Fruit fly (Drosophila melanogaster): ENCODE data around the gene CG32762.

CG32762 gene

dm6 chrX:5515903-5516658 is 15.1 kb upstream of the CG32762 start, which contains the start of gene CG12730:
Gene CG12730 (plus strand): TSS chrX:5516608.
- TF ChIP-seq Myc (optimal IDR thresholded peaks at IDR 0.05) (no peak), ey (GFP tag; optimal IDR thresholded peaks at IDR 0.05) (peak; percentile 29), GATAd (GFP tag; optimal IDR thresholded peaks at IDR 0.05) (no peak), usp (GFP tag; optimal IDR thresholded peaks at IDR 0.05) (no peak), Hr78 (GFP tag; optimal IDR thresholded peaks at IDR 0.05) (no peak), psq (GFP tag; optimal IDR thresholded peaks at IDR 0.05) (no peak), dsf (GFP tag; optimal IDR thresholded peaks at IDR 0.05; ENCODE audit: borderline replicate concordance) (no peak), Dif (GFP tag; optimal IDR thresholded peaks at IDR 0.05; ENCODE audit: partially characterized antibody) (no peak), Abd-B (GFP tag; optimal IDR thresholded peaks at IDR 0.05) (no peak), CG32264 (GFP tag; optimal IDR thresholded peaks at IDR 0.05) (no peak), dmrt93B (GFP tag; optimal IDR thresholded peaks at IDR 0.05) (no peak), foxo (GFP tag; optimal IDR thresholded peaks at IDR 0.05) (peak in 1 of 2 experiments; percentile 36), woc (GFP tag; optimal IDR thresholded peaks at IDR 0.05) (no peak), Vsx2 (GFP tag; optimal IDR thresholded peaks at IDR 0.05; ENCODE audit: partially characterized antibody) (no peak)

- TF ChIP-seq CG9705 (GFP tag; optimal IDR thresholded peaks at IDR 0.05), result no peak
- TF ChIP-seq Dfd (GFP tag; optimal IDR thresholded peaks at IDR 0.05), result peak; percentile 93
Measured at dm6 chrX:5515151-5515550, 14.1 kb upstream of the CG32762 start.

dm6 chrX:5511167-5511566 is 10.1 kb upstream of the CG32762 start:
- TF ChIP-seq tai (GFP tag; optimal IDR thresholded peaks at IDR 0.05) (no peak), Abd-B (GFP tag; optimal IDR thresholded peaks at IDR 0.05) (no peak), ey (GFP tag; optimal IDR thresholded peaks at IDR 0.05) (no peak), pan (optimal IDR thresholded peaks at IDR 0.05) (peak; percentile 3), Sp1 (GFP tag; optimal IDR thresholded peaks at IDR 0.05) (no peak), Dfd (GFP tag; optimal IDR thresholded peaks at IDR 0.05) (no peak)

dm6 chrX:5503916-5504315 is 2.9 kb upstream of the CG32762 start:
- TF ChIP-seq jim (GFP tag; optimal IDR thresholded peaks at IDR 0.05) (no peak), dsf (GFP tag; optimal IDR thresholded peaks at IDR 0.05; ENCODE audit: borderline replicate concordance) (no peak), Abd-B (GFP tag; optimal IDR thresholded peaks at IDR 0.05) (no peak), pan (optimal IDR thresholded peaks at IDR 0.05) (no peak), dl (GFP tag; optimal IDR thresholded peaks at IDR 0.05; ENCODE audit: insufficient read depth in 1 of 2, partially characterized antibody in 2 of 2) (no peak), brk (GFP tag; optimal IDR thresholded peaks at IDR 0.05) (no peak), dmrt93B (GFP tag; optimal IDR thresholded peaks at IDR 0.05) (no peak), fru (GFP tag; optimal IDR thresholded peaks at IDR 0.05) (no peak), sage (GFP tag; optimal IDR thresholded peaks at IDR 0.05) (no peak), CrebA (GFP tag; optimal IDR thresholded peaks at IDR 0.05; ENCODE audit: borderline replicate concordance) (no peak), rgr (GFP tag; optimal IDR thresholded peaks at IDR 0.05) (no peak), HLH106 (tag; optimal IDR thresholded peaks at IDR 0.05) (no peak), Hnf4 (GFP tag; optimal IDR thresholded peaks at IDR 0.05) (no peak), CG32264 (GFP tag; optimal IDR thresholded peaks at IDR 0.05) (no peak), CG9705 (GFP tag; optimal IDR thresholded peaks at IDR 0.05) (no peak), psq (GFP tag; optimal IDR thresholded peaks at IDR 0.05) (no peak), Dif (GFP tag; optimal IDR thresholded peaks at IDR 0.05; ENCODE audit: partially characterized antibody) (no peak)

dm6 chrX:5496727-5497126 is 4.3 kb downstream of the CG32762 start:
- TF ChIP-seq dmrt93B (GFP tag; optimal IDR thresholded peaks at IDR 0.05) (no peak), Rel (GFP tag; optimal IDR thresholded peaks at IDR 0.05) (no peak), Rel (tag; optimal IDR thresholded peaks at IDR 0.05) (no peak), Mio (GFP tag; optimal IDR thresholded peaks at IDR 0.05) (no peak), CrebA (GFP tag; optimal IDR thresholded peaks at IDR 0.05; ENCODE audit: borderline replicate concordance) (no peak), tai (GFP tag; optimal IDR thresholded peaks at IDR 0.05) (no peak), pan (optimal IDR thresholded peaks at IDR 0.05) (no peak), h (GFP tag; optimal IDR thresholded peaks at IDR 0.05) (no peak), foxo (GFP tag; optimal IDR thresholded peaks at IDR 0.05) (no peak), dsf (GFP tag; optimal IDR thresholded peaks at IDR 0.05; ENCODE audit: borderline replicate concordance) (no peak)
